Worm (Caenorhabditis elegans) whole organism, young adult: Measurements from ENCODE around the gene Y43F8C.13.
A peak's percentile ranks its signal among the peaks of the same experiment; 100 is the strongest.

Experiments
- B0019.2 ChIP-seq: fragments of 200-800 bp; sonication (Bioruptor generic); conservative IDR thresholded peaks from 2 replicates; pipeline ENCODE4 v1.3.6; 2022; ENCODE audit warnings: missing genetic modification reagents, missing genetic modification characterization, missing compliant biosample characterization
- C17E4.6 ChIP-seq: fragments of 200-800 bp; sonication (Bioruptor generic); IDR thresholded peaks from 2 replicates; pipeline ENCODE4 v1.3.6; 2022; ENCODE audit warnings: missing genetic modification reagents, missing genetic modification characterization, missing compliant biosample characterization
- F10E7.11 ChIP-seq: sonication (generic microtip); optimal IDR thresholded peaks from 2 replicates; lab custom pipeline; 2017; ENCODE audit warnings: mild to moderate bottlenecking, missing genetic modification characterization, moderate library complexity, missing compliant biosample characterization
- F23B12.7 ChIP-seq: sonication (generic microtip); optimal IDR thresholded peaks from 2 replicates; lab custom pipeline; 2017; ENCODE audit warnings: missing genetic modification characterization, mild to moderate bottlenecking, missing compliant biosample characterization, antibody characterized with exemption, moderate library complexity; ENCODE audit not compliant: insufficient read depth
- F55B11.4 ChIP-seq: sonication (generic microtip); optimal IDR thresholded peaks from 2 replicates; lab custom pipeline; 2016; ENCODE audit warnings: missing compliant biosample characterization, missing genetic modification characterization, borderline replicate concordance; ENCODE audit not compliant: insufficient read depth
- F57C9.4 ChIP-seq: sonication (generic microtip); optimal IDR thresholded peaks from 2 replicates; lab custom pipeline; 2017; ENCODE audit warnings: mild to moderate bottlenecking, missing genetic modification characterization, missing compliant biosample characterization
- K11D2.4 ChIP-seq: fragments of 200-800 bp; sonication (Bioruptor generic); IDR thresholded peaks from 2 replicates; pipeline ENCODE4 v1.3.6; 2022; ENCODE audit warnings: missing genetic modification reagents, missing genetic modification characterization, missing compliant biosample characterization
- K12H6.12 ChIP-seq: fragments of 200-800 bp; sonication (Bioruptor generic); optimal IDR thresholded peaks from 2 replicates; lab custom pipeline; 2018; ENCODE audit warnings: mild to moderate bottlenecking, missing genetic modification characterization, missing compliant biosample characterization
- T26A5.8 ChIP-seq: sonication (generic microtip); optimal IDR thresholded peaks from 2 replicates; lab custom pipeline; 2016; ENCODE audit warnings: missing genetic modification characterization, missing compliant biosample characterization
- Y53G8AR.9 ChIP-seq: fragments of 200-800 bp; sonication (Bioruptor generic); conservative IDR thresholded peaks from 2 replicates; pipeline ENCODE4 v1.3.6; 2022; ENCODE audit warnings: missing genetic modification reagents, missing genetic modification characterization, missing compliant biosample characterization
- Y67H2A.10 ChIP-seq: fragments of 200-800 bp; sonication (Bioruptor generic); conservative IDR thresholded peaks from 2 replicates; pipeline ENCODE4 v1.3.6; 2022; ENCODE audit warnings: missing genetic modification reagents, missing genetic modification characterization, missing compliant biosample characterization
- Y79H2A.3 ChIP-seq: fragments of 200-800 bp; sonication (Bioruptor generic); conservative IDR thresholded peaks from 2 replicates; pipeline ENCODE4 v1.3.6; 2022; ENCODE audit warnings: missing genetic modification reagents, missing genetic modification characterization, missing compliant biosample characterization
- ZK185.1 ChIP-seq: sonication (generic microtip); optimal IDR thresholded peaks from 2 replicates; lab custom pipeline; 2016; ENCODE audit warnings: mild to moderate bottlenecking, missing genetic modification characterization, missing compliant biosample characterization; ENCODE audit not compliant: poor library complexity, severe bottlenecking
- ama-1 ChIP-seq, 3 experiments: fragments of 150-350 bp in 1 of 3; sonication (generic microtip) in 2 of 3; optimal IDR thresholded peaks; 2 replicates each; lab custom pipeline; 2014 to 2018; ENCODE audit warnings: missing biosample characterization in 2 of 3, missing genetic modification characterization in 2 of 3, missing genetic modification reagents in 2 of 3
- athp-1 ChIP-seq: sonication (generic microtip); optimal IDR thresholded peaks from 2 replicates; lab custom pipeline; 2017; ENCODE audit warnings: mild to moderate bottlenecking, missing genetic modification characterization, missing compliant biosample characterization
- attf-5 ChIP-seq: fragments of 200-800 bp; sonication (Bioruptor generic); optimal IDR thresholded peaks from 2 replicates; lab custom pipeline; 2018; ENCODE audit warnings: mild to moderate bottlenecking, missing genetic modification characterization, missing compliant biosample characterization
- bed-1 ChIP-seq: fragments of 200-800 bp; sonication (Bioruptor generic); IDR thresholded peaks from 2 replicates; pipeline ENCODE4 v1.3.6; 2022; ENCODE audit warnings: missing genetic modification reagents, missing genetic modification characterization, missing compliant biosample characterization
- bed-2 ChIP-seq: fragments of 200-800 bp; sonication (Bioruptor generic); IDR thresholded peaks from 2 replicates; pipeline ENCODE4 v1.3.6; 2022; ENCODE audit warnings: missing genetic modification reagents, missing genetic modification characterization, missing compliant biosample characterization
- cebp-1 ChIP-seq, 2 experiments: fragments of 200-800 bp in 1 of 2; sonication (Bioruptor generic) in 1 of 2; sonication (generic microtip) in 1 of 2; IDR thresholded peaks in 1 of 2; optimal IDR thresholded peaks in 1 of 2; 2 replicates each; pipeline versions ENCODE4 v1.3.6 to Lab custom; 2017 to 2022; ENCODE audit warnings: missing compliant biosample characterization in 2 of 2, missing genetic modification characterization in 2 of 2, mild to moderate bottlenecking in 1 of 2, missing genetic modification reagents in 1 of 2, moderate library complexity in 1 of 2
- ceh-100 ChIP-seq: fragments of 200-800 bp; sonication (Bioruptor generic); IDR thresholded peaks from 2 replicates; pipeline ENCODE4 v1.3.6; 2022; ENCODE audit warnings: missing genetic modification reagents, missing genetic modification characterization, missing compliant biosample characterization
- ceh-40 ChIP-seq: fragments of 200-800 bp; sonication (Bioruptor generic); IDR thresholded peaks from 2 replicates; pipeline ENCODE4 v1.3.6; 2022; ENCODE audit warnings: missing genetic modification characterization, missing compliant biosample characterization
- ceh-91 ChIP-seq: fragments of 200-800 bp; sonication (Bioruptor generic); IDR thresholded peaks from 2 replicates; pipeline ENCODE4 v1.3.6; 2022; ENCODE audit warnings: missing genetic modification reagents, missing genetic modification characterization, missing compliant biosample characterization
- chd-7 ChIP-seq: sonication (generic microtip); optimal IDR thresholded peaks from 2 replicates; lab custom pipeline; 2016; ENCODE audit warnings: mild to moderate bottlenecking, missing genetic modification characterization, moderate library complexity, missing compliant biosample characterization
- dox-1 ChIP-seq: fragments of 200-800 bp; sonication (Bioruptor generic); IDR thresholded peaks from 2 replicates; pipeline ENCODE4 v1.3.6; 2022; ENCODE audit warnings: missing genetic modification reagents, missing genetic modification characterization, missing compliant biosample characterization
- him-1 ChIP-seq: sonication (generic microtip); optimal IDR thresholded peaks from 2 replicates; lab custom pipeline; 2016; ENCODE audit warnings: missing genotype, missing genetic modification reagents, missing genetic modification characterization, missing compliant biosample characterization
- hlh-12 ChIP-seq: sonication (generic microtip); optimal IDR thresholded peaks from 2 replicates; lab custom pipeline; 2016; ENCODE audit warnings: missing genetic modification characterization, missing compliant biosample characterization
- hmg-1.2 ChIP-seq: fragments of 200-800 bp; sonication (Bioruptor generic); IDR thresholded peaks from 2 replicates; pipeline ENCODE4 v1.3.6; 2022; ENCODE audit warnings: missing genetic modification reagents, missing genetic modification characterization, missing compliant biosample characterization
- hrde-1 ChIP-seq: sonication (generic microtip); optimal IDR thresholded peaks from 2 replicates; lab custom pipeline; 2016; ENCODE audit warnings: missing genetic modification characterization, mild to moderate bottlenecking, missing compliant biosample characterization, moderate library complexity, missing genotype, missing genetic modification reagents, borderline replicate concordance
- lin-26 ChIP-seq: fragments of 200-800 bp; sonication (Bioruptor generic); IDR thresholded peaks from 2 replicates; pipeline ENCODE4 v1.3.6; 2022; ENCODE audit warnings: missing genetic modification reagents, missing genetic modification characterization, missing compliant biosample characterization
- lir-1 ChIP-seq: fragments of 200-800 bp; sonication (Bioruptor generic); conservative IDR thresholded peaks from 2 replicates; pipeline ENCODE4 v1.3.6; 2022; ENCODE audit warnings: missing genetic modification reagents, missing genetic modification characterization, missing compliant biosample characterization
- lsl-1 ChIP-seq: fragments of 200-800 bp; sonication (Bioruptor generic); optimal IDR thresholded peaks from 2 replicates; lab custom pipeline; 2018; ENCODE audit warnings: mild to moderate bottlenecking, missing genetic modification characterization, moderate library complexity, missing compliant biosample characterization
- madf-10 ChIP-seq: sonication (generic microtip); optimal IDR thresholded peaks from 2 replicates; lab custom pipeline; 2016; ENCODE audit warnings: mild to moderate bottlenecking, missing genetic modification characterization, missing compliant biosample characterization
- madf-3 ChIP-seq: fragments of 200-800 bp; sonication (Bioruptor generic); IDR thresholded peaks from 2 replicates; pipeline ENCODE4 v1.3.6; 2022; ENCODE audit warnings: missing genetic modification reagents, missing genetic modification characterization, missing compliant biosample characterization
- mcd-1 ChIP-seq: fragments of 200-800 bp; sonication (Bioruptor generic); IDR thresholded peaks from 2 replicates; pipeline ENCODE4 v1.3.6; 2022; ENCODE audit warnings: missing genetic modification reagents, missing genetic modification characterization, missing compliant biosample characterization
- mel-28 ChIP-seq: sonication (generic microtip); optimal IDR thresholded peaks from 2 replicates; lab custom pipeline; 2016; ENCODE audit warnings: borderline replicate concordance, mild to moderate bottlenecking, missing genetic modification characterization, missing compliant biosample characterization
- mxl-1 ChIP-seq: sonication (generic microtip); optimal IDR thresholded peaks from 2 replicates; lab custom pipeline; 2016; ENCODE audit warnings: missing genetic modification characterization, missing compliant biosample characterization
- nhr-80 ChIP-seq: sonication (generic microtip); optimal IDR thresholded peaks from 2 replicates; lab custom pipeline; 2016; ENCODE audit warnings: missing genetic modification characterization, missing compliant biosample characterization
- pbrm-1 ChIP-seq: fragments of 200-800 bp; sonication (Bioruptor generic); IDR thresholded peaks from 2 replicates; pipeline ENCODE4 v1.3.6; 2022; ENCODE audit warnings: missing genetic modification reagents, missing genetic modification characterization, missing compliant biosample characterization
- rec-8 ChIP-seq, 2 experiments: sonication (generic microtip); optimal IDR thresholded peaks; 2 replicates each; lab custom pipeline; 2016; ENCODE audit warnings: mild to moderate bottlenecking in 2 of 2, missing genetic modification characterization in 2 of 2, missing genetic modification reagents in 2 of 2, missing genotype in 2 of 2, missing biosample characterization in 1 of 2, missing compliant biosample characterization in 1 of 2, moderate library complexity in 1 of 2
- repo-1 ChIP-seq: sonication (generic microtip); optimal IDR thresholded peaks from 2 replicates; lab custom pipeline; 2017; ENCODE audit warnings: mild to moderate bottlenecking, missing genetic modification characterization, missing compliant biosample characterization
- rpc-1 ChIP-seq, 2 experiments: fragments of 150-350 bp in 1 of 2; sonication (generic microtip) in 1 of 2; optimal IDR thresholded peaks; 2 replicates each; lab custom pipeline; 2014 to 2018; ENCODE audit warnings: missing biosample characterization in 1 of 2, missing genetic modification characterization in 1 of 2, missing genetic modification reagents in 1 of 2, missing genotype in 1 of 2
- snpc-1.3 ChIP-seq: sonication (generic microtip); optimal IDR thresholded peaks from 2 replicates; lab custom pipeline; 2017; ENCODE audit warnings: missing genetic modification characterization, mild to moderate bottlenecking, missing compliant biosample characterization, antibody characterized with exemption, moderate library complexity, missing genotype, missing genetic modification reagents; ENCODE audit not compliant: insufficient read depth
- somi-1 ChIP-seq: fragments of 200-800 bp; sonication (Bioruptor generic); optimal IDR thresholded peaks from 2 replicates; lab custom pipeline; 2018; ENCODE audit warnings: mild to moderate bottlenecking, missing genetic modification characterization, missing compliant biosample characterization
- tbp1 ChIP-seq: fragments of 200-800 bp; sonication (Bioruptor generic); optimal IDR thresholded peaks from 2 replicates; lab custom pipeline; 2018; ENCODE audit warnings: mild to moderate bottlenecking, missing genetic modification characterization, missing compliant biosample characterization
- tlf-1 ChIP-seq: fragments of 200-800 bp; sonication (Bioruptor generic); optimal IDR thresholded peaks from 2 replicates; lab custom pipeline; 2018; ENCODE audit warnings: mild to moderate bottlenecking, missing genetic modification characterization, missing compliant biosample characterization
- ztf-22 ChIP-seq: fragments of 200-800 bp; sonication (Bioruptor generic); optimal IDR thresholded peaks from 2 replicates; lab custom pipeline; 2018; ENCODE audit warnings: mild to moderate bottlenecking, missing genetic modification characterization, moderate library complexity, missing compliant biosample characterization
- ztf-6 ChIP-seq: fragments of 200-800 bp; sonication (Bioruptor generic); IDR thresholded peaks from 2 replicates; pipeline ENCODE4 v1.3.6; 2022; ENCODE audit warnings: missing genetic modification reagents, missing genetic modification characterization, missing compliant biosample characterization

The Y43F8C.13 gene

ce11 chrV:19722881-19723280, 25.7 kb upstream of the Y43F8C.13 start (continued):
- no peak for TF ChIP-seq ceh-91 (GFP tag; lab: Robert Waterston, UW)
- TF ChIP-seq B0019.2 (GFP tag; lab: Robert Waterston, UW), result no peak
- no peak for TF ChIP-seq athp-1 (tag; lab: Kevin White, UChicago)
- TF ChIP-seq ZK185.1, result no peak
- TF ChIP-seq madf-10 (tag; lab: Kevin White, UChicago), result peak; percentile 14
- no peak for TF ChIP-seq F55B11.4 (tag; lab: Kevin White, UChicago)
- TF ChIP-seq tbp1 (GFP tag; lab: Kevin White, UChicago), result peak; percentile 95
- TF ChIP-seq bed-1, result no peak
- 0 out of 2 replicates have a peak, but pooled peaks have one; percentile 68 for TF ChIP-seq lin-26 (GFP tag; lab: Robert Waterston, UW)
- no peak for TF ChIP-seq F57C9.4 (tag; lab: Kevin White, UChicago)
- no peak for TF ChIP-seq Y53G8AR.9 (GFP tag; lab: Robert Waterston, UW)
- TF ChIP-seq K11D2.4, result no peak
- TF ChIP-seq T26A5.8 (tag; lab: Kevin White, UChicago), result no peak
- TF ChIP-seq F23B12.7 (tag; lab: Kevin White, UChicago), result peak; percentile 8
- no peak for TF ChIP-seq Y67H2A.10
- TF ChIP-seq ama-1 (optimal IDR thresholded peaks at IDR 0.05; lab: Kevin White, UChicago), result no peak
- TF ChIP-seq ama-1 (GFP tag; optimal IDR thresholded peaks at IDR 0.05; lab: Kevin White, UChicago), result no peak
- TF ChIP-seq K12H6.12, result no peak
- TF ChIP-seq somi-1 (GFP tag; lab: Kevin White, UChicago), result no peak
- no peak for TF ChIP-seq mel-28 (tag; lab: Kevin White, UChicago)
- TF ChIP-seq madf-3 (GFP tag; lab: Robert Waterston, UW), result peak; percentile 65; the same call in 1 of the 2 replicates
- no peak for TF ChIP-seq cebp-1 (GFP tag; IDR thresholded peaks at IDR 0.05; lab: Robert Waterston, UW)
- no peak for TF ChIP-seq cebp-1 (tag; optimal IDR thresholded peaks at IDR 0.05; lab: Kevin White, UChicago)
- TF ChIP-seq mcd-1 (GFP tag; lab: Robert Waterston, UW), result peak; percentile 52
- TF ChIP-seq rec-8 (tag; optimal IDR thresholded peaks at IDR 0.05; lab: Kevin White, UChicago), result peak; percentile 5 to 14
- TF ChIP-seq bed-2 (GFP tag; lab: Robert Waterston, UW), result no peak
- TF ChIP-seq tlf-1 (GFP tag; lab: Kevin White, UChicago), result no peak
- TF ChIP-seq snpc-1.3, result no peak
- TF ChIP-seq lir-1 (GFP tag; lab: Robert Waterston, UW), result no peak
- TF ChIP-seq chd-7, result no peak
- TF ChIP-seq ztf-22, result no peak
- no peak for TF ChIP-seq C17E4.6
- no peak for TF ChIP-seq hlh-12 (tag; lab: Kevin White, UChicago)
- no peak for TF ChIP-seq ceh-40 (GFP tag; lab: Robert Waterston, UW)
- TF ChIP-seq hmg-1.2 (GFP tag; lab: Robert Waterston, UW), result peak; percentile 69
- TF ChIP-seq pbrm-1 (GFP tag; lab: Robert Waterston, UW), result peak; percentile 64
- no peak for TF ChIP-seq hrde-1 (tag; lab: Kevin White, UChicago)
- peak; percentile 4 for TF ChIP-seq him-1 (tag; lab: Kevin White, UChicago)
- no peak for TF ChIP-seq ceh-100 (GFP tag; lab: Robert Waterston, UW)
- no peak for TF ChIP-seq F10E7.11 (tag; lab: Kevin White, UChicago)
- peak; percentile 63; the same call in 1 of the 2 replicates for TF ChIP-seq dox-1
- TF ChIP-seq ztf-6, result 0 out of 2 replicates have a peak, but pooled peaks have one; percentile 7
- no peak for TF ChIP-seq Y79H2A.3 (GFP tag; lab: Robert Waterston, UW)
- TF ChIP-seq lsl-1 (GFP tag; lab: Kevin White, UChicago), result peak; percentile 3
- TF ChIP-seq repo-1, result no peak
- TF ChIP-seq rpc-1 (optimal IDR thresholded peaks at IDR 0.05; lab: Kevin White, UChicago), result peak; percentile 53
- TF ChIP-seq rpc-1 (tag; optimal IDR thresholded peaks at IDR 0.05; lab: Kevin White, UChicago), result peak; percentile 71
- TF ChIP-seq attf-5, result no peak
- no peak for TF ChIP-seq mxl-1 (tag; lab: Kevin White, UChicago)
- TF ChIP-seq nhr-80 (tag; lab: Kevin White, UChicago), result no peak
